Worm (Caenorhabditis elegans) whole organism, L1 larva: ENCODE measurements around the gene str-253.

ENCODE experiments used
- C34B4.2 ChIP-seq: sonication (generic microtip); optimal IDR thresholded peaks from 2 replicates; lab custom pipeline; 2017; ENCODE audit warnings: mild to moderate bottlenecking, missing genetic modification characterization, missing compliant biosample characterization
- ceh-8 ChIP-seq: fragments of 200-800 bp; sonication (Bioruptor generic); optimal IDR thresholded peaks from 2 replicates; lab custom pipeline; 2018; ENCODE audit warnings: mild to moderate bottlenecking, missing genetic modification characterization, moderate library complexity, missing compliant biosample characterization
- ceh-82 ChIP-seq, 3 experiments: fragments of 150-350 bp in 1 of 3; sonication (generic microtip) in 2 of 3; optimal IDR thresholded peaks; 2 replicates each; lab custom pipeline; 2014 to 2017; ENCODE audit warnings: missing biosample characterization in 3 of 3, missing genetic modification characterization in 3 of 3
- egl-13 ChIP-seq: sonication (generic microtip); optimal IDR thresholded peaks from 2 replicates; lab custom pipeline; 2016; ENCODE audit warnings: missing genotype, missing genetic modification reagents, missing genetic modification characterization, missing compliant biosample characterization
- fkh-10 ChIP-seq: sonication (generic microtip); optimal IDR thresholded peaks from 2 replicates; lab custom pipeline; 2017; ENCODE audit warnings: missing biosample characterization, missing genetic modification reagents, missing genetic modification characterization
- mep-1 ChIP-seq: fragments of 150-350 bp; optimal IDR thresholded peaks from 2 replicates; lab custom pipeline; 2014; ENCODE audit warnings: missing biosample characterization, missing genetic modification characterization
- nhr-12 ChIP-seq: sonication (generic microtip); optimal IDR thresholded peaks from 2 replicates; lab custom pipeline; 2017; ENCODE audit warnings: missing biosample characterization, missing genetic modification characterization
- nhr-76 ChIP-seq: sonication (generic microtip); optimal IDR thresholded peaks from 2 replicates; lab custom pipeline; 2017; ENCODE audit warnings: missing biosample characterization, missing genetic modification characterization
- pqm-1 ChIP-seq: sonication (generic microtip); optimal IDR thresholded peaks from 3 replicates; lab custom pipeline; 2017; ENCODE audit warnings: missing biosample characterization, missing genetic modification characterization
- sup-37 ChIP-seq: fragments of 200-800 bp; sonication (Bioruptor generic); optimal IDR thresholded peaks from 2 replicates; lab custom pipeline; 2018; ENCODE audit warnings: mild to moderate bottlenecking, missing genetic modification characterization, missing compliant biosample characterization
- unc-62 ChIP-seq: fragments of 150-350 bp; optimal IDR thresholded peaks from 2 replicates; lab custom pipeline; 2014; ENCODE audit warnings: missing biosample characterization, missing genetic modification reagents, missing genetic modification characterization

DNA sequence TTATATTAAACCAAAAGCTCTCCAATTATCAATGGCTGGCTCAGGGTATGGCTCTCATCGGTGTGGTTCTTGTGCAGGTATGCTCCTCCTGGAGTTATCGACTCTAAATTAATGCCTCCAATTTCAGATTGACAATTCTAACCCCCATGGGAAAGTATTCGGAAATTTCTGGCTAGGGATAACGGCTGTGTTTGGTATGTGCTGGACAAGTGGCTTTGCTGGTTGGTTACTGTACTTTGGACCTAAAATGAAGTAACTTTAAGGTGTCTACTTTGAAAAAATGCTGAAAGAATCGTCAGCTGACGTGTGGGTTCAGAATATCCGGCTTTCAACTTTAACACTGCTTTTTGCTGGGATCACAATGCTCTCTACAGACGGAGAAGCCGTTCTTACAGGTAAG is 37.5 kb downstream of the str-253 start:
- TF ChIP-seq fkh-10 (GFP tag; lab: Kevin White, UChicago) (no peak), pqm-1 (tag; lab: Kevin White, UChicago) (no peak), sup-37 (GFP tag; lab: Kevin White, UChicago) (no peak), ceh-8 (GFP tag; lab: Kevin White, UChicago) (no peak), ceh-82 (tag; optimal IDR thresholded peaks at IDR 0.05; lab: Kevin White, UChicago) (no peak), nhr-76 (tag; lab: Kevin White, UChicago) (no peak), nhr-12 (tag; lab: Kevin White, UChicago) (no peak), C34B4.2 (tag; lab: Kevin White, UChicago) (no peak), egl-13 (tag; lab: Kevin White, UChicago) (no peak), unc-62 (no peak), mep-1 (tag; lab: Kevin White, UChicago) (no peak)
